Fruit fly (Drosophila melanogaster) S2 (cell line): Measurements from ENCODE around the gene Spps.

Source experiments
- CG8478 ChIP-seq: fragments of >200 bp; optimal IDR thresholded peaks from 2 replicates; lab custom pipeline; 2018
- CTCF ChIP-seq, 2 experiments: fragments of >200 bp; optimal IDR thresholded peaks; 2 replicates each; lab custom pipeline; 2018

The Spps gene

dm6 chr3R:24186188-24186587 is 40.5 kb downstream of the Spps start, which contains the start of gene mora:
Gene mora (plus strand): TSS chr3R:24186359.
- TF ChIP-seq CG8478 (lab: Kevin White, UChicago) = no peak
- no peak for TF ChIP-seq CTCF (optimal IDR thresholded peaks at IDR 0.05; lab: Kevin White, UChicago)
